Worm (Caenorhabditis elegans): ENCODE data around the gene T05H10.1.

Gene T05H10.1

DNA sequence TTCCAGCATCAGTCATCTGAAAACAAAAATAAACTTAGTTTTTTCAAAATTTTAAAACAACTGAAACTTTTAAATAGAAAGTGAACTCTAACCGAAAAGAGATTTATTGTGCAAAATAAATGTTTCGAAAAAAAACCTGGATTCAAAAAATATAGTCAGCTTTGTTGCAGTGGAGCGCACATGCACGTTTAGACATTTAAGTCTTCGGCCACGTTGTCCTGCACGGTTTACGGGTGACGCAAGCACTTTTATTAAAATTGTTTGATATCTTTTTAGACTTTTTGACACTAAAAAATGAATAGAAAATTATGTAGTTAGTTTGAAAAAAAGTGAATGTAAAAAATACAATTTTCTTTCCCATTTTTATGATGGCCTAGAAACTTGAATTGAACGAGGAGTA is 3.0 kb upstream of the T05H10.1 start, which contains the start of the genes ubh-4 and algn-6:
TSS of gene ubh-4 (minus strand) at position 182 of the 400 bp plus-strand sequence.
TSS of gene algn-6 (plus strand) at position 387 of the 400 bp plus-strand sequence.
- TF ChIP-seq lin-32 (GFP tag; optimal IDR thresholded peaks at IDR 0.05) = no peak
- TF ChIP-seq nhr-2 (tag; optimal IDR thresholded peaks at IDR 0.05) = no peak
- no peak for TF ChIP-seq flh-1 (GFP tag; optimal IDR thresholded peaks at IDR 0.05)
- TF ChIP-seq ham-2 (GFP tag; optimal IDR thresholded peaks at IDR 0.05) = no peak
- TF ChIP-seq pha-4 (tag; optimal IDR thresholded peaks at IDR 0.05) = no peak
- no peak for TF ChIP-seq lin-13 (tag; optimal IDR thresholded peaks at IDR 0.05)
- TF ChIP-seq cnd-1 (tag; optimal IDR thresholded peaks at IDR 0.05) = no peak
- no peak for TF ChIP-seq mls-2 (tag; optimal IDR thresholded peaks at IDR 0.05)
- TF ChIP-seq unc-39 (tag; optimal IDR thresholded peaks at IDR 0.05) = no peak
- peak; percentile 59 for TF ChIP-seq mep-1 (tag; optimal IDR thresholded peaks at IDR 0.05)
- TF ChIP-seq nhr-28 (tag; optimal IDR thresholded peaks at IDR 0.05) = no peak
- TF ChIP-seq elt-3 (tag; optimal IDR thresholded peaks at IDR 0.05) = no peak
- TF ChIP-seq tbx-8 (GFP tag; optimal IDR thresholded peaks at IDR 0.05) = no peak
- no peak for TF ChIP-seq ces-1 (GFP tag; optimal IDR thresholded peaks at IDR 0.05)
- TF ChIP-seq sem-2 (GFP tag; optimal IDR thresholded peaks at IDR 0.05) = no peak
- TF ChIP-seq ceh-43 (GFP tag; optimal IDR thresholded peaks at IDR 0.05) = no peak
- TF ChIP-seq nhr-237 (tag; optimal IDR thresholded peaks at IDR 0.05) = no peak
- TF ChIP-seq lsy-2 (tag; optimal IDR thresholded peaks at IDR 0.05) = peak; percentile 90
- no peak for TF ChIP-seq hlh-1 (tag; optimal IDR thresholded peaks at IDR 0.05)
- TF ChIP-seq ceh-39 (tag; optimal IDR thresholded peaks at IDR 0.05) = peak; percentile 16
- no peak for TF ChIP-seq unc-62 (GFP tag; optimal IDR thresholded peaks at IDR 0.05)
- TF ChIP-seq zip-8 (tag; optimal IDR thresholded peaks at IDR 0.05) = no peak
- no peak for TF ChIP-seq unc-120 (tag; optimal IDR thresholded peaks at IDR 0.05; ENCODE audit: poor library complexity, severe bottlenecking)

DNA sequence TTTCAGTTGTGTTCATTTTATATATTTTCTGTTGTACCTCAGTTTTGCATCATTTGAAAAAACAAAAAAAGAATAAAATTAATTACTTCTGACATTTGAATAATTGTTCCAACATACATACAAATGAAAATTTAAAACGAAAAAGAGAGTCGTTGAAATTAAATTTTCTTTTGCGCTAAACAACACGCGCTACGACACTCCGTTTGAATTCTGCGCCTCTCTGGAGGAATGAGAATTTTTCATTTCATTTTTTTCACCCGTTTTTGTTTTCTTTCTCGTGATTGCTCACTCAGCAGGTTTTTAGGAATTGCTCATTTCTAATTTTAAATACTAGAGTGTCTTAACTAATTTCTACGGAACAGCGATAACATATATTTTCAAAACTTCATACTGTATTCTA is 747 bp upstream of the T05H10.1 start:
- TF ChIP-seq nhr-237 (tag; optimal IDR thresholded peaks at IDR 0.05) = no peak
- no peak for TF ChIP-seq mab-5 (tag; optimal IDR thresholded peaks at IDR 0.05)
- no peak for TF ChIP-seq ceh-83 (GFP tag; optimal IDR thresholded peaks at IDR 0.05)
- TF ChIP-seq mep-1 (tag; optimal IDR thresholded peaks at IDR 0.05) = no peak
- TF ChIP-seq ces-1 (GFP tag; optimal IDR thresholded peaks at IDR 0.05) = peak; percentile 88
- TF ChIP-seq lsy-2 (tag; optimal IDR thresholded peaks at IDR 0.05) = peak; percentile 33

DNA sequence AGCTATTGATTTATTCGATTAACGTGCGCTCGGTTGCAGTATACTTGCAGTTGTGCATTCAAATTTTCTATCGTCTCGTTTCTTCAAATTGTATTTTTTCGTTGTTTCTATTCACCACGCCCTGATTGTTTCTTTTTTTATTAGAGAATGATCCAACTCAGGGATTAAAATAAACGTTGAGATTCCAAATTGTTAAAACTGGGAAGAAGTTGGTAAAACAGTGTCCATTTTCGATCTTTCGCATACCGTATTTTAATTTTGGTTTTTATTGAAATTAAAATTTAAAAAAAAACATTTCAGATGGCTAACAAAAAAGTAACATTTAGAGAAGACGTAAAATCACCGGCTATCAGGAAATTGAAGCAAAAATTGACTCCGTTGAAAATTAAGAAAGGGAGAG is 4.9 kb downstream of the T05H10.1 start, which contains the start of gene apn-1:
TSS of gene apn-1 (plus strand) at position 301 of the 400 bp plus-strand sequence.
- TF ChIP-seq tbx-8 (GFP tag; optimal IDR thresholded peaks at IDR 0.05) (no peak), unc-120 (tag; optimal IDR thresholded peaks at IDR 0.05; ENCODE audit: poor library complexity, severe bottlenecking) (no peak), ham-2 (GFP tag; optimal IDR thresholded peaks at IDR 0.05) (no peak), flh-1 (GFP tag; optimal IDR thresholded peaks at IDR 0.05) (no peak), mab-5 (tag; optimal IDR thresholded peaks at IDR 0.05) (no peak), elt-1 (tag; optimal IDR thresholded peaks at IDR 0.05; ENCODE audit: borderline replicate concordance, insufficient read depth) (no peak)

DNA sequence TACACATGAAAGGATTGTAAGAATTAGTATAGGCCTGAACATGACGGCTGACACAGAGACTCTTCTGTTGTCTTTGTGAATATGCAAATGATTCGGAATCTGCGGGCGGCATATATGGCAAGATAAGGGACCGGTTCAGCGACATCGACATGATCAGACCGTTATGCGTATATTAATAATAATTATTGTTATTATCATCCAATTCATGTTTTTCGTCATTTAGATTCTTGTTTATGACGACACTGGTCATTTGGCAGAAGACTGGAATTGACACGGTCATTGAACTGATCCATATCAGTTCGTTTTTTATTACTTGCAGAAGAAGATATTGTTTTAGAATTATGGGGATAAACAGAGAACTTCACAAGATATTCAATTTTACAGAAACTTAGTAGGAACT is 8.1 kb downstream of the T05H10.1 start, which contains the start of gene mtre-1:
TSS of gene mtre-1 (minus strand) at position 101 of the 400 bp plus-strand sequence.
- TF ChIP-seq tbx-8 (GFP tag; optimal IDR thresholded peaks at IDR 0.05) (no peak), elt-1 (tag; optimal IDR thresholded peaks at IDR 0.05; ENCODE audit: borderline replicate concordance, insufficient read depth) (peak; percentile 41), ztf-11 (tag; optimal IDR thresholded peaks at IDR 0.05) (no peak)

DNA sequence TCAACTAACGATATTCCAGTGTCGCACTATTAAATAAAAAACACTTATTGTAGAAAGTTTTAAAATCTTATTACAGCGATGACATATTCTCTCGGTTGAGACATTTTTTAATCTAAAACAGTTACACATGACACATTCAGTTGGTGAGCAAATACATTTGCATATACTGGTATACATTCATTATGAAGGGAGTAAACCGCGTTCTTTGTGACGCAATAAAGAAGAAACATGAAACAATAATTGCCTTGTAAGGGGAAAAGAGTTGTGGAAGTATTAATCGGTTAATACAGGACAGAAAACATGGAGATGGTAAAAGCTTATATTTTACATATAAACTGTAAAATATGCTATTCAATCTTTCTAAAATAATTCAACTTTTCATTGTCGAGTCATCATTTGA is 8.9 kb downstream of the T05H10.1 start:
- TF ChIP-seq nhr-2 (tag; optimal IDR thresholded peaks at IDR 0.05) = peak; percentile 56
- TF ChIP-seq zip-8 (tag; optimal IDR thresholded peaks at IDR 0.05) = peak; percentile 94
- TF ChIP-seq pha-4 (tag; optimal IDR thresholded peaks at IDR 0.05) = no peak

DNA sequence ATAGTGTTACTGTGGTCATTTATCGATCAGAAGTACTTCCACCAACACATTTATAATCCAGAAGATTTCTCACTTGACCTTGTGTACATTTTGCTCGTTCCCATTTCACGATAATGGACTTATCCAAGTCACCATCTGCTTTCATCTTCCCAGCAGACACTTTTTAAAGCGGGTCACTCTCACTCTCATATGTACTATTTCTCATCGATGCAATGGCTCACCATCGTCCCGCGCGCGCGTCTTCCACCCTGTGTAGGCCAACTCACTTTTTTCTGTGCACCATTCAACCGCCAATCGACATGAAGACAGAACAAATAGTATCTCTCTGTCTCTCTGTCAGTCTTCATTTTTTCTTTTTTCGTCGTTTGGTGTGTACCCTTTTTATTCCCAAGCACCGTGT is 9.8 kb downstream of the T05H10.1 start:
- TF ChIP-seq cnd-1 (tag; optimal IDR thresholded peaks at IDR 0.05) = peak; percentile 51
- no peak for TF ChIP-seq M03D4.4 (tag; optimal IDR thresholded peaks at IDR 0.05)
- peak; percentile 33 for TF ChIP-seq ces-1 (GFP tag; optimal IDR thresholded peaks at IDR 0.05)

DNA sequence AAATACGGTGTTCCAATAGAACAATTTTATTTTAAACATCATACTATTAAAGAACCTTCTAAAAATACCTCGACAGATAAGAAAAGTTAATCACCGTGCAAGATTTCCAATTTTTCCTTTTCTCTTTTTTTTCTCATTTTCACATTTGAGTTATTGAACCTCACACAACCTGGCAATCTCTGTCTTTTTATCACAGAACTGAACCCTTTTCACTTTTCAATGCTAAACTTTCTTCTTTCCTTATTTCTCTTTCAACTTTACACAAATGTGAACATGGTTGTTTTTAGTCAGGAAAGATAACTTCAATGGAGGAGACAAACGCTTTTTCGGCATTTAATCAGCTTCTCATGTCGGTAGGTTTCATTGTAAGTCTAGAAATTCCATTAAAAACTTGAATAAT is 10.5 kb downstream of the T05H10.1 start, which contains the start of gene T05H10.4:
TSS of gene T05H10.4 (plus strand) at position 301 of the 400 bp plus-strand sequence.
- no peak for TF ChIP-seq bed-3 (GFP tag; optimal IDR thresholded peaks at IDR 0.05)
- TF ChIP-seq ceh-43 (GFP tag; optimal IDR thresholded peaks at IDR 0.05) = no peak
- TF ChIP-seq unc-39 (tag; optimal IDR thresholded peaks at IDR 0.05) = no peak
- TF ChIP-seq drap-1 (GFP tag; optimal IDR thresholded peaks at IDR 0.05) = no peak
- TF ChIP-seq lin-32 (GFP tag; optimal IDR thresholded peaks at IDR 0.05) = no peak
- TF ChIP-seq zip-8 (tag; optimal IDR thresholded peaks at IDR 0.05) = no peak
- TF ChIP-seq elt-3 (tag; optimal IDR thresholded peaks at IDR 0.05) = no peak
- no peak for TF ChIP-seq snpc-4 (tag; optimal IDR thresholded peaks at IDR 0.05)
- TF ChIP-seq ztf-11 (tag; optimal IDR thresholded peaks at IDR 0.05) = no peak

All from whole organism, mixed stage, embryonic.